Fruit fly (Drosophila melanogaster): ENCODE results near the gene Cpr65Ec.

DNA sequence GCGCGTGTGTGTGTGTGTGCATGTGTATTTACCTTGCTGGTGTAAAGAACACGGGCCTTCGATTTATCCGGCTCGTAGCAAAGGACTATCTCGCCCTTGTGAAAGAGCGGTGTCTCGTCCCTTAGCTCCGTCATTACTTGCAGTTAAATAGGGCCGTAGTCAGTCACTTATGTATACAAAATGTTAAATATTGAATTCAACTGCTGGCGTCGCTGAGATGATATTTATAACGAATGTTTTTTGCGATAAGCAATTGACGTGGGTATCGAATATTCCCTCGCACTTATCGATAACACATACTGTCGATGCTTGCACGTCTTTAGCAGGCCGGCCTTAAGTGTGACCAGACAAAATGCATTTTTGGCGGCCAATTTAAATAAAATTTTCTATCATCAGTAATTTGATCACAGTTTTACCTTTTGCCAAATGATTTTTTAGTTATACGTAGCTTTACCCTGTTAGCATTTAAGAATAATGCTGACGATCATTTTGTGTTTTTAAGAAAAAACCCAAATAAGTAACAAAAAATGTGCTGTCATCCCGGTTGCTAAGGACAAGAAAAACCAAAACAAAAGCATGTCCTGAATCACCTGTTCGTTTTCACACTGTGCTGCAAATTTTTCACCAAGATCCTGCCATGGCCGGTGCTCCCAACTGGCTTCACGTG is 32.4 kb downstream of the Cpr65Ec start, which contains the start of the genes msl-3 and BBS1:
- TF ChIP-seq lola (GFP tag; optimal IDR thresholded peaks at IDR 0.05) = no peak
- TF ChIP-seq pan (optimal IDR thresholded peaks at IDR 0.05) = no peak
- TF ChIP-seq psq (GFP tag; optimal IDR thresholded peaks at IDR 0.05) = no peak
- TF ChIP-seq dsf (GFP tag; optimal IDR thresholded peaks at IDR 0.05; ENCODE audit: borderline replicate concordance) = no peak
- no peak for TF ChIP-seq tai (GFP tag; optimal IDR thresholded peaks at IDR 0.05)
- no peak for TF ChIP-seq Myc (optimal IDR thresholded peaks at IDR 0.05)
- no peak for TF ChIP-seq CrebA (GFP tag; optimal IDR thresholded peaks at IDR 0.05; ENCODE audit: borderline replicate concordance)
- no peak for TF ChIP-seq dmrt93B (GFP tag; optimal IDR thresholded peaks at IDR 0.05)
- no peak for TF ChIP-seq GATAd (GFP tag; optimal IDR thresholded peaks at IDR 0.05)
- no peak for TF ChIP-seq CG32264 (GFP tag; optimal IDR thresholded peaks at IDR 0.05)
- TF ChIP-seq sage (GFP tag; optimal IDR thresholded peaks at IDR 0.05) = no peak
- no peak for TF ChIP-seq sv (GFP tag; optimal IDR thresholded peaks at IDR 0.05)
